Worm (Caenorhabditis elegans): ENCODE measurements around the gene ttbk-5.
A peak's percentile ranks its signal among the peaks of the same experiment; 100 is the strongest.

Gene ttbk-5

DNA sequence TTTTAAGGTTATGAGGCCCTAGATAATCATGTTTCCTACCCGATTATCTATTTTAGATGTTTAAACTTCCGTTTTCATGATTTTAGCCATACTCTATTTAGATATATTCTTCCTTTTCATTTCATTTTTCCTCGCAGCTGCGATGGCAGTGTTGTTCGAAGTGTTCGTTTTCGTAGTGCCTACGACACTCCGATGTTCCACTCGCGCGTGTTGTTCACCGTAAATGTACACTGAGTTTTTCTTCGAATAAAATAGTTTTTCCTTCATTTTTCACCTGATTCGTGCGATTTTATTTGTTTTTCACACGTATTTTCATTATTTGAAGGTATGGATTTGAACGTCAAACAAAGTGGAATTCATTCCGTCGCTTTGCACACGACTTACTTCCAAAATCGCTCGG is 6.4 kb downstream of the ttbk-5 start, which contains the start of gene dis-3:
dis-3 (plus strand) TSS at position 322 of the 400 bp plus-strand sequence.
- TF ChIP-seq sem-2 (GFP tag; optimal IDR thresholded peaks at IDR 0.05) = no peak
- peak; percentile 1 for TF ChIP-seq pha-4 (tag; optimal IDR thresholded peaks at IDR 0.05)

ce11 chrIV:10110417-10110816 is 20.0 kb downstream of the ttbk-5 start, which contains the start of gene egl-38:
Gene egl-38 (minus strand): TSS chrIV:10110517.
- no peak for TF ChIP-seq tbx-8 (GFP tag; optimal IDR thresholded peaks at IDR 0.05)
- no peak for TF ChIP-seq ceh-83 (GFP tag; optimal IDR thresholded peaks at IDR 0.05)
- no peak for TF ChIP-seq nhr-76 (tag; optimal IDR thresholded peaks at IDR 0.05)
- TF ChIP-seq blmp-1 (tag; optimal IDR thresholded peaks at IDR 0.05) = no peak
- TF ChIP-seq mls-2 (tag; optimal IDR thresholded peaks at IDR 0.05) = no peak
- no peak for TF ChIP-seq mab-5 (tag; optimal IDR thresholded peaks at IDR 0.05)
- no peak for TF ChIP-seq unc-120 (tag; optimal IDR thresholded peaks at IDR 0.05; ENCODE audit: poor library complexity, severe bottlenecking)
- TF ChIP-seq unc-62 (GFP tag; optimal IDR thresholded peaks at IDR 0.05) = no peak
- TF ChIP-seq cnd-1 (tag; optimal IDR thresholded peaks at IDR 0.05) = no peak
- TF ChIP-seq M03D4.4 (tag; optimal IDR thresholded peaks at IDR 0.05) = no peak
- TF ChIP-seq nhr-28 (tag; optimal IDR thresholded peaks at IDR 0.05) = no peak

DNA sequence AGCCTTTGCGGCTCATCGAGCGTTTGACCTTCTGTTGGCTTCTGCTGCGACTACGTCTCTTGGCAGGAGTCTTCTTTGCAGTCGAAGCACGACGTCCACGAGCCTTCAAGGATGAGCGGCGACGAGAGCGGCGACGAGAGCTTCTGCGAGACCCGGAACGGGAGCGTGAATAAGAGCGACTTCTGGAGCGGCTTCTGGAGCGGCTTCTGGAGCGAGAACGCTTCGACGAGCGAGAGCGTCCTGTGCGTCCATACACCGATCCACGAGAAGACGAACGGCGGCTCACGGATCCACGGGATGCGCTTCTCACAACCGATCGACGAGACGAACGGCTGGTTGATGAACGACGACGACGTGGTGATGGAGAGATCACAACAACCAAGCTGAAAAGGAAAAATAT is 20.4 kb downstream of the ttbk-5 start:
- TF ChIP-seq mep-1 (tag; optimal IDR thresholded peaks at IDR 0.05) = no peak
- no peak for TF ChIP-seq elt-1 (tag; optimal IDR thresholded peaks at IDR 0.05; ENCODE audit: borderline replicate concordance, insufficient read depth)
- no peak for TF ChIP-seq elt-3 (tag; optimal IDR thresholded peaks at IDR 0.05)
- no peak for TF ChIP-seq ceh-43 (GFP tag; optimal IDR thresholded peaks at IDR 0.05)
- TF ChIP-seq sptf-1 (tag; optimal IDR thresholded peaks at IDR 0.05) = no peak
- TF ChIP-seq nhr-12 (tag; optimal IDR thresholded peaks at IDR 0.05) = no peak
- no peak for TF ChIP-seq nhr-237 (tag; optimal IDR thresholded peaks at IDR 0.05)
- no peak for TF ChIP-seq M03D4.4 (tag; optimal IDR thresholded peaks at IDR 0.05)
- TF ChIP-seq zip-8 (tag; optimal IDR thresholded peaks at IDR 0.05) = no peak
- TF ChIP-seq pha-4 (tag; optimal IDR thresholded peaks at IDR 0.05) = no peak
- no peak for TF ChIP-seq ces-1 (GFP tag; optimal IDR thresholded peaks at IDR 0.05)
- TF ChIP-seq unc-120 (tag; optimal IDR thresholded peaks at IDR 0.05; ENCODE audit: poor library complexity, severe bottlenecking) = no peak
- TF ChIP-seq ceh-83 (GFP tag; optimal IDR thresholded peaks at IDR 0.05) = no peak
- TF ChIP-seq blmp-1 (tag; optimal IDR thresholded peaks at IDR 0.05) = no peak
- no peak for TF ChIP-seq lin-32 (GFP tag; optimal IDR thresholded peaks at IDR 0.05)

ce11 chrIV:10111441-10111840 is 21.0 kb downstream of the ttbk-5 start, which contains the start of gene spch-1:
Gene spch-1 (minus strand): TSS chrIV:10111541.
- TF ChIP-seq nhr-2 (tag; optimal IDR thresholded peaks at IDR 0.05) = no peak
- no peak for TF ChIP-seq hlh-1 (tag; optimal IDR thresholded peaks at IDR 0.05)
- TF ChIP-seq M03D4.4 (tag; optimal IDR thresholded peaks at IDR 0.05) = no peak
- no peak for TF ChIP-seq sem-2 (GFP tag; optimal IDR thresholded peaks at IDR 0.05)
- TF ChIP-seq tbx-8 (GFP tag; optimal IDR thresholded peaks at IDR 0.05) = no peak
- TF ChIP-seq sptf-1 (tag; optimal IDR thresholded peaks at IDR 0.05) = no peak
- no peak for TF ChIP-seq elt-1 (tag; optimal IDR thresholded peaks at IDR 0.05; ENCODE audit: borderline replicate concordance, insufficient read depth)

ce11 chrIV:10112570-10112969 is 22.1 kb downstream of the ttbk-5 start, which contains the start of gene nsph-3.2:
Gene nsph-3.2 (plus strand): TSS chrIV:10112870.
- TF ChIP-seq nhr-237 (tag; optimal IDR thresholded peaks at IDR 0.05) (no peak), flh-1 (GFP tag; optimal IDR thresholded peaks at IDR 0.05) (no peak), mep-1 (tag; optimal IDR thresholded peaks at IDR 0.05) (no peak), lin-32 (GFP tag; optimal IDR thresholded peaks at IDR 0.05) (no peak), nhr-12 (tag; optimal IDR thresholded peaks at IDR 0.05) (no peak), lin-13 (tag; optimal IDR thresholded peaks at IDR 0.05) (no peak), pha-4 (tag; optimal IDR thresholded peaks at IDR 0.05) (no peak), nhr-2 (tag; optimal IDR thresholded peaks at IDR 0.05) (no peak), snpc-4 (tag; optimal IDR thresholded peaks at IDR 0.05) (no peak), sem-2 (GFP tag; optimal IDR thresholded peaks at IDR 0.05) (no peak), zip-8 (tag; optimal IDR thresholded peaks at IDR 0.05) (no peak), mls-2 (tag; optimal IDR thresholded peaks at IDR 0.05) (no peak), ces-1 (GFP tag; optimal IDR thresholded peaks at IDR 0.05) (no peak), lsy-2 (tag; optimal IDR thresholded peaks at IDR 0.05) (no peak), mab-5 (tag; optimal IDR thresholded peaks at IDR 0.05) (no peak), sptf-1 (tag; optimal IDR thresholded peaks at IDR 0.05) (no peak), ztf-11 (tag; optimal IDR thresholded peaks at IDR 0.05) (no peak), nhr-76 (tag; optimal IDR thresholded peaks at IDR 0.05) (no peak), ceh-39 (tag; optimal IDR thresholded peaks at IDR 0.05) (no peak), elt-3 (tag; optimal IDR thresholded peaks at IDR 0.05) (no peak)

All from whole organism, mixed stage, embryonic.